In genomic region chrX:17231348-17231747, ce11 we compare ENCODE assay signal across 2 worm cellular contexts.
A peak's percentile ranks its signal among the peaks of the same experiment; 100 is the strongest.
TF ChIP-seq lines count a peak whose summit lies in the region.

TSS of gene T25G12.3 (plus strand) at chrX:17231648.

TF ChIP-seq in whole organism, L2 larva, 48 proteins besides CTCF, POLR2A, EP300 and RAD21:
- no peak for TF ChIP-seq blmp-1 (tag; optimal IDR thresholded peaks at IDR 0.05; lab: Kevin White, UChicago; ENCODE audit: insufficient read depth)
- peak; percentile 26 for TF ChIP-seq nhr-25 (tag; optimal IDR thresholded peaks at IDR 0.05; lab: Kevin White, UChicago)

TF ChIP-seq in whole organism, L3 larva, 47 proteins besides CTCF, POLR2A, EP300 and RAD21:
- TF ChIP-seq ceh-16 (tag; optimal IDR thresholded peaks at IDR 0.05; lab: Kevin White, UChicago) (no peak), fos-1 (tag; optimal IDR thresholded peaks at IDR 0.05; lab: Kevin White, UChicago) (no peak), pha-4 (tag; optimal IDR thresholded peaks at IDR 0.05; lab: Kevin White, UChicago) (no peak), lin-15B (tag; optimal IDR thresholded peaks at IDR 0.05; lab: Kevin White, UChicago) (no peak), nhr-25 (tag; optimal IDR thresholded peaks at IDR 0.05; lab: Kevin White, UChicago) (peak; percentile 67), nhr-67 (tag; optimal IDR thresholded peaks at IDR 0.05; lab: Kevin White, UChicago) (no peak), ama-1 (optimal IDR thresholded peaks at IDR 0.05; lab: Kevin White, UChicago) (no peak), egl-5 (tag; optimal IDR thresholded peaks at IDR 0.05; lab: Kevin White, UChicago) (no peak)

Comparison
In these comparisons a context has a peak if more than half of its experiments do, and no peak if none do; other contexts are left out.
1. Of the 25 proteins assayed by ChIP-seq in both whole organism, L2 larva and whole organism, L3 larva: peak only in whole organism, L2 larva: none; only in whole organism, L3 larva: none; in both: nhr-25; in neither: 24.